Fruit fly (Drosophila melanogaster): ENCODE results near the gene tos.

Gene tos

DNA sequence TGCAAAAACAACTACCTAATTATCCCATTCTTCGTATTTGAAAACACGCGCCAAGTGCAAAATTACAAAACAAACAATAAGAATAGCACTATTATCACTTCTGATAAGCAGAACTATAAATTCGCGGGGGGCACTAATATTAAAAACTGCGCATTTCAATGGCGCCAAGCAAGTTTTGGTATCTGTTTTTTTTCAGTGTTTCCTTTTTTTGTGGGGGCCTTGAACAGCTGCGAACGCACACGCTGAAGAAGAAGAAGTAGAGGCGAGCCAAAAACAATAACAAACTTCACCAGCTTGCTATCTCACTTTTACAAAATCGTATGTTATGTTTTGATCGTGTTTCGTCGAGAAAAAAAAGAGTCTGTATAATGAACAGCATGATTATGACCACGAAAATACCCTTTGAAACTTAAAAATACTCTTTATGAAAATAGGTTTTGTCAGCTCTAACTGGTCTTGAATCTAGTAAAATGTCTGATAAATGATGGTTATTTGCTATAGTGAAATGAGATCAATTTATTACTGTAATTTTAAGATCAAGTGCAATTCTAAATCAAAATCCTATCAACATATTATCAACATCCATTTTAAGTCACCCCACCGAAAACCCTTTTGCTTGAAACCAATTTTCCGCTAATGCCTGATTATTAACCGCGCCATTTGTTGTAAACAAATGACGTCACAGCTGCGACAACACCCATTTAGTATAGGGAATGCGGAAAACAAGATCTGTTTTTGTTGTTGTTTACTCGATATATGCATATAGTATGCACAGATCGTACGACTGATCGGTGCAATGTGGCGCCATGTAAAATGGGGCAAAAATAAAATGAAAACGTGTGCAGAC is 12.2 kb upstream of the tos start:
- TF ChIP-seq ase (GFP tag; IDR thresholded peaks at IDR 0.05) (0 out of 3 replicates have a peak, but pooled peaks have one; percentile 62), dm (GFP tag; optimal IDR thresholded peaks at IDR 0.05) (peak; percentile 66), Atf6 (GFP tag; IDR thresholded peaks at IDR 0.05) (peak; percentile 45; the same call in 1 of the 2 replicates), nom (GFP tag; optimal IDR thresholded peaks at IDR 0.05) (peak; percentile 49), Rx (GFP tag; IDR thresholded peaks at IDR 0.05) (peak; percentile 52), CG6765 (GFP tag; optimal IDR thresholded peaks at IDR 0.05) (no peak), CG10431 (GFP tag; optimal IDR thresholded peaks at IDR 0.05) (no peak), esg (GFP tag; conservative IDR thresholded peaks at IDR 0.05) (peak; percentile 51), tna (GFP tag; IDR thresholded peaks at IDR 0.05; ENCODE audit: partially characterized antibody) (no peak), fd102C (GFP tag; optimal IDR thresholded peaks at IDR 0.05) (no peak), CG33557 (GFP tag; optimal IDR thresholded peaks at IDR 0.05) (peak; percentile 17), en (GFP tag; optimal IDR thresholded peaks at IDR 0.05) (peak; percentile 45), CG42726 (GFP tag; IDR thresholded peaks at IDR 0.05; ENCODE audit: partially characterized antibody) (no peak), dysf (GFP tag; IDR thresholded peaks at IDR 0.05) (peak; percentile 58; the same call in 2 of the 3 replicates), CrebB (tag; optimal IDR thresholded peaks at IDR 0.05) (peak; percentile 37), Ets97D (GFP tag; optimal IDR thresholded peaks at IDR 0.05) (peak; percentile 57), vfl (GFP tag; optimal IDR thresholded peaks at IDR 0.05) (peak; percentile 1), danr (GFP tag; IDR thresholded peaks at IDR 0.05) (no peak), fd64A (GFP tag; optimal IDR thresholded peaks at IDR 0.05) (no peak), Deaf1 (tag; optimal IDR thresholded peaks at IDR 0.05) (peak; percentile 26), Med (GFP tag) (peak; percentile 95), sob (GFP tag; IDR thresholded peaks at IDR 0.05) (peak; percentile 37; the same call in 1 of the 2 replicates), Dp (GFP tag; optimal IDR thresholded peaks at IDR 0.05) (peak; percentile 34), CG4820 (GFP tag; optimal IDR thresholded peaks at IDR 0.05) (peak; percentile 39), Asciz (GFP tag; optimal IDR thresholded peaks at IDR 0.05) (no peak), Mad (GFP tag; optimal IDR thresholded peaks at IDR 0.05) (no peak), bowl (GFP tag; IDR thresholded peaks at IDR 0.05) (no peak), CG4424 (GFP tag; optimal IDR thresholded peaks at IDR 0.05) (peak; percentile 63), yki (optimal IDR thresholded peaks at IDR 0.05) (no peak), CG1602 (GFP tag; optimal IDR thresholded peaks at IDR 0.05) (peak; percentile 39), pb (GFP tag; optimal IDR thresholded peaks at IDR 0.05) (peak; percentile 19), CG11085 (GFP tag; IDR thresholded peaks at IDR 0.05) (0 out of 2 replicates have a peak, but pooled peaks have one; percentile 38), mam (GFP tag; optimal IDR thresholded peaks at IDR 0.05) (peak; percentile 76), CG3281 (GFP tag; optimal IDR thresholded peaks at IDR 0.05) (peak; percentile 43), CG8089 (GFP tag; optimal IDR thresholded peaks at IDR 0.05) (peak; percentile 35), tup (GFP tag; optimal IDR thresholded peaks at IDR 0.05) (no peak), CG1024 (GFP tag; IDR thresholded peaks at IDR 0.05) (0 out of 2 replicates have a peak, but pooled peaks have one; percentile 36), inv (GFP tag; IDR thresholded peaks at IDR 0.05; ENCODE audit: partially characterized antibody) (no peak), CG12744 (GFP tag; optimal IDR thresholded peaks at IDR 0.05) (peak; percentile 42), CG8281 (tag; optimal IDR thresholded peaks at IDR 0.05) (no peak), fru (optimal IDR thresholded peaks at IDR 0.05) (no peak), CG3995 (GFP tag; optimal IDR thresholded peaks at IDR 0.05) (no peak), jing (GFP tag; optimal IDR thresholded peaks at IDR 0.05) (peak; percentile 5), CG12769 (tag; optimal IDR thresholded peaks at IDR 0.05) (peak; percentile 52), NfI (GFP tag; optimal IDR thresholded peaks at IDR 0.05) (peak; percentile 77), slbo (GFP tag; IDR thresholded peaks at IDR 0.05) (peak; percentile 73), dmrt99B (tag; optimal IDR thresholded peaks at IDR 0.05) (peak; percentile 46), Dip3 (GFP tag; optimal IDR thresholded peaks at IDR 0.05) (peak; percentile 61), CG6683 (GFP tag; optimal IDR thresholded peaks at IDR 0.05) (no peak), grau (tag; optimal IDR thresholded peaks at IDR 0.05) (peak; percentile 46)

Measured in whole organism, embryonic.